Worm (Caenorhabditis elegans) whole organism, L4/young adult: ENCODE data around the gene glr-1.

Source experiments
- W03F9.2 ChIP-seq: fragments of 150-350 bp; optimal IDR thresholded peaks from 2 replicates; lab custom pipeline; 2014; ENCODE audit warnings: missing biosample characterization, missing genetic modification characterization
- him-1 ChIP-seq: sonication (generic microtip); optimal IDR thresholded peaks from 2 replicates; lab custom pipeline; 2016; ENCODE audit warnings: missing genotype, missing genetic modification reagents, missing genetic modification characterization, missing compliant biosample characterization

DNA sequence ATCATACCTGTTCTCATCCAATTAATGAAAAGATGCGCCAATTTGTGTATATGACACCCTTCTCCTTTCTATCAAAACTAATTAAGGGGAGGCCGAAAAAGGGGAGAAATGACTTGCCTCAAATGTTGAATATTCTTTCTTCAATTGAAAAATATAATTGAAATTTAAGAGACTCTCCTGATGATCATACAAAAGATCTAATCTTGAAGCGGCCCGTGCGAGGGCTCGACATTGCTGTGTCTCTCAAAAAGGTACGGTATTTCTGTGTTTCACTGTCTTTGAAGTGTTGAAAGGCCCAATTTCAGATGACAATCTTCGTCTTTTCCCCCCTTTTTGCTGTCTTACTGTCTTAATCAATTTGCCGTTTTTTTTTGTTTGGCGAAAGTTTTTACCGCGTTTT, 32.6 kb upstream of the glr-1 start:
- TF ChIP-seq him-1 (tag; lab: Kevin White, UChicago) = no peak
- no peak for TF ChIP-seq W03F9.2 (tag; lab: Kevin White, UChicago)
